Fruit fly (Drosophila melanogaster): Measurements from ENCODE around the gene CG4572.
A peak's percentile ranks its signal among the peaks of the same experiment; 100 is the strongest.

CG4572 gene

DNA sequence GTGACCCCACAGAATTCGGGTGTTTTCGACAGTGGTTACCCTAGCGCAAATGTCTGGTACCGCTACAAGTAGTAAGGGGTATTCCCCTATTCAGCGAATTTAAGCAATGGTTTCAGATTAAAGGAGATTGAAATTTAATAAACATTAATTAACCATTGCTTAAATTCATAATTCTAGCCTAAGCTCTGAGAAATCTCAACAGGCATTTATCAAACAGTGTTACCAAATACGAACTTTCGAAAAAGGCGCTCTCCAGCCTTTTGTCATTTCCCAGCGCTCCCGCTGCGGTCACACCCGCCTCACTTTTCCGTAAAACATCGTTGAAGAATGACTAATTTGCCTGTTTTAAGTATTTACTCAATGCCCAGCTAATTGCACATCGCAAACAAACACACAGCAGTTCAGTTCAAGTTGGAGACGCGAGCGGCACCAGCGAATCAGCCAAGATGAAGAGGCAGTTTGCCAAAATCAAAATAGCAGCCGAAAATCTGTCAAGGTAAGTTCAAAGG is 40.7 kb upstream of the CG4572 start, which contains the start of the genes Surf6 and RhoGAP92B (continued):
- TF ChIP-seq CG14667 (GFP tag; IDR thresholded peaks at IDR 0.05) (no peak), ind (GFP tag; optimal IDR thresholded peaks at IDR 0.05) (peak; percentile 54), CG12769 (tag; optimal IDR thresholded peaks at IDR 0.05) (peak; percentile 22), CG1602 (GFP tag; optimal IDR thresholded peaks at IDR 0.05) (peak; percentile 17), Nf-YB (GFP tag; optimal IDR thresholded peaks at IDR 0.05) (peak; percentile 33), abd-A (tag; optimal IDR thresholded peaks at IDR 0.05) (peak; percentile 11), otp (GFP tag; IDR thresholded peaks at IDR 0.05) (no peak), z (GFP tag; IDR thresholded peaks at IDR 0.05) (no peak), E2f1 (GFP tag; IDR thresholded peaks at IDR 0.05) (peak; percentile 51; the same call in 1 of the 2 replicates), CG11723 (GFP tag; optimal IDR thresholded peaks at IDR 0.05) (peak; percentile 20), cg (GFP tag; optimal IDR thresholded peaks at IDR 0.05) (peak; percentile 58), CG11093 (GFP tag; IDR thresholded peaks at IDR 0.05) (peak; percentile 9; the same call in 1 of the 3 replicates), Xrp1 (GFP tag; IDR thresholded peaks at IDR 0.05) (peak; percentile 50; the same call in 1 of the 2 replicates), grau (tag; optimal IDR thresholded peaks at IDR 0.05) (peak; percentile 64), CG3281 (GFP tag; optimal IDR thresholded peaks at IDR 0.05) (peak; percentile 73), kah (GFP tag; optimal IDR thresholded peaks at IDR 0.05) (peak; percentile 73), unpg (GFP tag; optimal IDR thresholded peaks at IDR 0.05) (peak; percentile 55), CrebB (tag; optimal IDR thresholded peaks at IDR 0.05) (no peak), CG8359 (GFP tag; optimal IDR thresholded peaks at IDR 0.05; ENCODE audit: borderline replicate concordance) (peak; percentile 4), CG31365 (tag; optimal IDR thresholded peaks at IDR 0.05) (peak; percentile 49), Poxn (GFP tag; IDR thresholded peaks at IDR 0.05) (no peak), CG18764 (GFP tag; optimal IDR thresholded peaks at IDR 0.05) (peak; percentile 50), CG15479 (GFP tag; optimal IDR thresholded peaks at IDR 0.05) (no peak), Jarid2 (GFP tag; optimal IDR thresholded peaks at IDR 0.05) (peak; percentile 53), CG3995 (GFP tag; optimal IDR thresholded peaks at IDR 0.05) (peak; percentile 39), CG6175 (GFP tag; IDR thresholded peaks at IDR 0.05) (no peak), NK7.1 (GFP tag; optimal IDR thresholded peaks at IDR 0.05) (peak; percentile 12), CG8290 (GFP tag; optimal IDR thresholded peaks at IDR 0.05) (peak; percentile 34), CG8290 (tag; optimal IDR thresholded peaks at IDR 0.05) (peak; percentile 31 to 64), her (GFP tag; optimal IDR thresholded peaks at IDR 0.05) (peak; percentile 63), trh (GFP tag; optimal IDR thresholded peaks at IDR 0.05) (no peak), sd (tag; optimal IDR thresholded peaks at IDR 0.05) (peak; percentile 67), ara (GFP tag; IDR thresholded peaks at IDR 0.05) (peak; percentile 45; the same call in 1 of the 2 replicates), stwl (tag; optimal IDR thresholded peaks at IDR 0.05) (peak; percentile 89), eve (GFP tag; optimal IDR thresholded peaks at IDR 0.05) (no peak), CG5953 (GFP tag; IDR thresholded peaks at IDR 0.05) (0 out of 2 replicates have a peak, but pooled peaks have one; percentile 27), CG7928 (GFP tag; optimal IDR thresholded peaks at IDR 0.05) (peak; percentile 63), CG7987 (GFP tag; optimal IDR thresholded peaks at IDR 0.05) (peak; percentile 35), ab (GFP tag; optimal IDR thresholded peaks at IDR 0.05) (no peak), CG12236 (GFP tag; optimal IDR thresholded peaks at IDR 0.05) (no peak), CG16863 (GFP tag; optimal IDR thresholded peaks at IDR 0.05) (peak; percentile 40), unc-4 (GFP tag; IDR thresholded peaks at IDR 0.05; ENCODE audit: partially characterized antibody) (peak; percentile 45; the same call in 1 of the 2 replicates), nau (GFP tag; optimal IDR thresholded peaks at IDR 0.05) (peak; percentile 77), repo (GFP tag; optimal IDR thresholded peaks at IDR 0.05) (peak; percentile 34), CG7556 (GFP tag; optimal IDR thresholded peaks at IDR 0.05) (peak; percentile 36), corto (GFP tag; optimal IDR thresholded peaks at IDR 0.05) (no peak), CG10267 (tag; optimal IDR thresholded peaks at IDR 0.05) (peak; percentile 77), CG15011 (GFP tag; optimal IDR thresholded peaks at IDR 0.05) (no peak), CG11696 (GFP tag; IDR thresholded peaks at IDR 0.05) (no peak), dmrt11E (tag; optimal IDR thresholded peaks at IDR 0.05) (peak; percentile 50), vfl (GFP tag; optimal IDR thresholded peaks at IDR 0.05) (peak; percentile 40)
